Fruit fly (Drosophila melanogaster) whole organism, embryonic: ENCODE data around the gene CG7409.

ENCODE experiments used
- CG15269 ChIP-seq: fragments of 200-800 bp; sonication (Bioruptor generic); optimal IDR thresholded peaks from 2 replicates; lab custom pipeline; 2018; ENCODE audit warnings: missing biosample characterization, mild to moderate bottlenecking, missing genetic modification characterization, moderate library complexity
- Hmx ChIP-seq: fragments of 200-800 bp; sonication (Bioruptor generic); optimal IDR thresholded peaks from 2 replicates; lab custom pipeline; 2016; ENCODE audit warnings: missing biosample characterization, missing genetic modification characterization
- ara ChIP-seq: fragments of 200-800 bp; sonication (Bioruptor generic); IDR thresholded peaks from 2 replicates; pipeline ENCODE4 v1.3.6; 2022; ENCODE audit warnings: missing biosample characterization, missing genetic modification characterization
- grn ChIP-seq: fragments of 200-800 bp; sonication (Bioruptor generic); optimal IDR thresholded peaks from 3 replicates; lab custom pipeline; 2017; ENCODE audit warnings: missing biosample characterization, missing genetic modification characterization
- lbe ChIP-seq: fragments of 200-800 bp; sonication (Bioruptor generic); optimal IDR thresholded peaks from 2 replicates; lab custom pipeline; 2016; ENCODE audit warnings: missing biosample characterization, mild to moderate bottlenecking, missing genetic modification characterization
- sqz ChIP-seq: fragments of 200-800 bp; sonication (Bioruptor generic); optimal IDR thresholded peaks from 3 replicates; lab custom pipeline; 2018; ENCODE audit warnings: missing biosample characterization, mild to moderate bottlenecking, missing genetic modification characterization
- tin ChIP-seq: fragments of 200-800 bp; sonication (Bioruptor generic); optimal IDR thresholded peaks from 3 replicates; lab custom pipeline; 2016; ENCODE audit warnings: missing biosample characterization, missing genetic modification characterization

- TF ChIP-seq ara (GFP tag; lab: Robert Waterston, UW), result no peak
- no peak for TF ChIP-seq sqz (GFP tag; lab: Kevin White, UChicago)
- TF ChIP-seq CG15269 (tag; lab: Kevin White, UChicago), result no peak
- TF ChIP-seq Hmx (GFP tag; lab: Kevin White, UChicago), result no peak
- TF ChIP-seq tin (GFP tag; lab: Kevin White, UChicago), result no peak
- no peak for TF ChIP-seq grn
- no peak for TF ChIP-seq lbe
Measured at dm6 chr3L:7772160-7772798, 18.1 kb downstream of the CG7409 start.
